Fruit fly (Drosophila melanogaster) whole organism, prepupa: ENCODE measurements around the gene Spx.

Experiments
- CG10631 ChIP-seq: fragments of 200-800 bp; sonication (Bioruptor generic); optimal IDR thresholded peaks from 2 replicates; lab custom pipeline; 2016; ENCODE audit warnings: missing biosample characterization, missing genetic modification characterization
- CG10669 ChIP-seq: fragments of 200-800 bp; sonication (Bioruptor generic); optimal IDR thresholded peaks from 3 replicates; lab custom pipeline; 2018; ENCODE audit warnings: missing biosample characterization, mild to moderate bottlenecking, missing genetic modification characterization, moderate library complexity
- CG3919 ChIP-seq: fragments of 200-800 bp; sonication (Bioruptor generic); optimal IDR thresholded peaks from 3 replicates; lab custom pipeline; 2016; ENCODE audit warnings: missing biosample characterization, missing genetic modification characterization
- CG6163 ChIP-seq: fragments of 200-800 bp; sonication (Bioruptor generic); IDR thresholded peaks from 3 replicates; pipeline ENCODE4 v1.3.6; 2022; ENCODE audit warnings: missing biosample characterization, missing genetic modification characterization
- CG6808 ChIP-seq: fragments of 200-800 bp; sonication (Bioruptor generic); optimal IDR thresholded peaks from 3 replicates; lab custom pipeline; 2017; ENCODE audit warnings: missing biosample characterization, missing genetic modification characterization, mild to moderate bottlenecking, moderate library complexity, missing genetic modification reagents
- Eip75B ChIP-seq: fragments of 200-800 bp; sonication (Bioruptor generic); optimal IDR thresholded peaks from 3 replicates; lab custom pipeline; 2016; ENCODE audit warnings: missing biosample characterization, missing genetic modification characterization
- Eip78C ChIP-seq: fragments of 200-800 bp; sonication (Bioruptor generic); peaks from one replicate; lab custom pipeline; 2016; ENCODE audit warnings: missing biosample characterization, missing genetic modification characterization
- dac ChIP-seq: fragments of 200-800 bp; sonication (Bioruptor generic); optimal IDR thresholded peaks from 2 replicates; lab custom pipeline; 2017; ENCODE audit warnings: missing biosample characterization, mild to moderate bottlenecking, missing genetic modification characterization
- net ChIP-seq: fragments of 200-800 bp; sonication (Bioruptor generic); optimal IDR thresholded peaks from 3 replicates; lab custom pipeline; 2016; ENCODE audit warnings: missing biosample characterization, missing genetic modification characterization
- pdm3 ChIP-seq: fragments of 200-800 bp; sonication (Bioruptor generic); optimal IDR thresholded peaks from 3 replicates; lab custom pipeline; 2016; ENCODE audit warnings: missing biosample characterization, missing genetic modification characterization

DNA sequence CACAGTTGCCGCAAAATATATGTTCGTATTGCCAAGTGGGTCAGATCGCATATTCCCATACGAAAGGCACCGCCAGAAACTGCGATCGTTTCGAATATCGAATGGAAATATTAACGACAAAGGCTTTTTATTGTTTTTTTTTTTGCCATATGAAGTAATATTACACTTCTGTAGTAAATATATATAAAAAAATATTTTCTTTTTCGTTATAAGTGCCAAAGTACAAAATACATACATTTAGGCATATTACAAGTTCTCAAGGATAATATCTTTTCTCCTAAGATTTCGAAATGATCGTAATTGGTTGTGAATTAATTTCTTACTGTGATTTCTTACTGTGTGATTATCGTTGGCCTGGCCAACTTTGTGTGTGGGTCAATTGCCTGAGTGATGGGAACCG lies 48.6 kb downstream of the Spx start:
- TF ChIP-seq CG6808 (GFP tag; lab: Kevin White, UChicago) = no peak
- no peak for TF ChIP-seq Eip75B (GFP tag; lab: Kevin White, UChicago)
- TF ChIP-seq pdm3 (GFP tag; lab: Kevin White, UChicago) = no peak
- no peak for TF ChIP-seq CG10669 (GFP tag; lab: Kevin White, UChicago)
- TF ChIP-seq dac = no peak
- peak; percentile 50 for TF ChIP-seq CG3919 (GFP tag; lab: Kevin White, UChicago)
- TF ChIP-seq CG6163 (GFP tag; lab: Robert Waterston, UW) = no peak
- TF ChIP-seq net (GFP tag; lab: Kevin White, UChicago) = no peak
- peak; percentile 44 for TF ChIP-seq CG10631 (GFP tag; lab: Kevin White, UChicago)
- TF ChIP-seq Eip78C (GFP tag; lab: Kevin White, UChicago) = peak; percentile 80
